Fruit fly (Drosophila melanogaster) whole organism, adult: ENCODE results near the gene CG14238.

Experiments used
- CG11617 ChIP-seq: fragments of 200-800 bp; sonication (Bioruptor generic); optimal IDR thresholded peaks from 2 replicates; lab custom pipeline; 2017; ENCODE audit warnings: mild to moderate bottlenecking, missing biosample characterization, missing genetic modification reagents, missing genetic modification characterization
- CG12768 ChIP-seq: fragments of 200-800 bp; sonication (Bioruptor generic); optimal IDR thresholded peaks from 2 replicates; lab custom pipeline; 2017; ENCODE audit warnings: missing biosample characterization, missing genetic modification characterization, mild to moderate bottlenecking, moderate library complexity, missing genetic modification reagents
- CG14711 ChIP-seq: fragments of 200-800 bp; sonication (Bioruptor generic); optimal IDR thresholded peaks from 2 replicates; lab custom pipeline; 2018; ENCODE audit warnings: missing biosample characterization, mild to moderate bottlenecking, missing genetic modification characterization, moderate library complexity
- CG1620 ChIP-seq: fragments of 200-800 bp; sonication (Bioruptor generic); optimal IDR thresholded peaks from 2 replicates; lab custom pipeline; 2016; ENCODE audit warnings: missing biosample characterization, missing genetic modification characterization
- CG33017 ChIP-seq: fragments of 200-800 bp; sonication (Bioruptor generic); optimal IDR thresholded peaks from 2 replicates; lab custom pipeline; 2018; ENCODE audit warnings: missing biosample characterization, mild to moderate bottlenecking, missing genetic modification characterization, moderate library complexity
- CG5204 ChIP-seq: fragments of 200-800 bp; sonication (Bioruptor generic); optimal IDR thresholded peaks from 2 replicates; lab custom pipeline; 2016; ENCODE audit warnings: missing biosample characterization, missing genetic modification characterization
- CG7045 ChIP-seq: fragments of 200-800 bp; sonication (Bioruptor generic); optimal IDR thresholded peaks from 2 replicates; lab custom pipeline; 2017; ENCODE audit warnings: missing biosample characterization, mild to moderate bottlenecking, missing genetic modification characterization
- CG7101 ChIP-seq: fragments of 200-800 bp; sonication (Bioruptor generic); optimal IDR thresholded peaks from 2 replicates; lab custom pipeline; 2018; ENCODE audit warnings: missing biosample characterization, mild to moderate bottlenecking, missing genetic modification characterization, moderate library complexity
- Clk ChIP-seq: fragments of 200-800 bp; sonication (Bioruptor generic); optimal IDR thresholded peaks from 2 replicates; lab custom pipeline; 2017; ENCODE audit warnings: missing biosample characterization, missing genetic modification characterization
- Crg-1 ChIP-seq: fragments of 200-800 bp; sonication (Bioruptor generic); optimal IDR thresholded peaks from 2 replicates; lab custom pipeline; 2016; ENCODE audit warnings: missing biosample characterization, missing genetic modification characterization
- Hr96 ChIP-seq: fragments of 200-800 bp; sonication (Bioruptor generic); optimal IDR thresholded peaks from 2 replicates; lab custom pipeline; 2016; ENCODE audit warnings: missing biosample characterization, missing genetic modification characterization
- Mnt ChIP-seq: fragments of 200-800 bp; sonication (Bioruptor generic); optimal IDR thresholded peaks from 2 replicates; lab custom pipeline; 2016; ENCODE audit warnings: missing biosample characterization, mild to moderate bottlenecking, missing genetic modification characterization
- bab1 ChIP-seq: fragments of 200-800 bp; sonication (Bioruptor generic); optimal IDR thresholded peaks from 3 replicates; lab custom pipeline; 2019; ENCODE audit warnings: missing biosample characterization, mild to moderate bottlenecking, missing genetic modification characterization, moderate library complexity
- cic ChIP-seq: fragments of 200-800 bp; sonication (Bioruptor generic); optimal IDR thresholded peaks from 2 replicates; lab custom pipeline; 2017; ENCODE audit warnings: missing biosample characterization, mild to moderate bottlenecking, missing genetic modification characterization, moderate library complexity
- cnc ChIP-seq, 2 experiments: fragments of >200 bp; optimal IDR thresholded peaks; 2 replicates each; lab custom pipeline; 2017
- kay ChIP-seq: fragments of 200-800 bp; sonication (Bioruptor generic); peaks from one replicate; lab custom pipeline; 2016; ENCODE audit warnings: missing biosample characterization, missing genetic modification characterization, borderline replicate concordance
- ovo ChIP-seq: fragments of 200-800 bp; sonication (Bioruptor generic); optimal IDR thresholded peaks from 2 replicates; lab custom pipeline; 2016; ENCODE audit warnings: missing biosample characterization, missing genetic modification characterization
- pad ChIP-seq: fragments of 200-800 bp; sonication (Bioruptor generic); optimal IDR thresholded peaks from 3 replicates; lab custom pipeline; 2017; ENCODE audit warnings: missing biosample characterization, missing genetic modification characterization, mild to moderate bottlenecking, moderate library complexity, missing genetic modification reagents
- tj ChIP-seq: fragments of 200-800 bp; sonication (Bioruptor generic); optimal IDR thresholded peaks from 3 replicates; lab custom pipeline; 2017; ENCODE audit warnings: missing biosample characterization, mild to moderate bottlenecking, missing genetic modification characterization, moderate library complexity
- toe ChIP-seq: fragments of 200-800 bp; sonication (Bioruptor generic); optimal IDR thresholded peaks from 2 replicates; lab custom pipeline; 2016; ENCODE audit warnings: missing biosample characterization, missing genetic modification characterization

CG14238 gene

dm6 chr3R:26443343-26443742 lies 14.7 kb upstream of the CG14238 start:
- TF ChIP-seq bab1 (GFP tag; lab: Kevin White, UChicago) (no peak), Mnt (GFP tag; lab: Kevin White, UChicago) (no peak)

dm6 chr3R:26443875-26444511 lies 14.1 kb upstream of the CG14238 start:
- TF ChIP-seq CG7045 (GFP tag; lab: Kevin White, UChicago) = peak; percentile 27
- TF ChIP-seq CG7101 (tag; lab: Kevin White, UChicago) = no peak
- TF ChIP-seq CG1620 (GFP tag; lab: Kevin White, UChicago) = no peak

DNA sequence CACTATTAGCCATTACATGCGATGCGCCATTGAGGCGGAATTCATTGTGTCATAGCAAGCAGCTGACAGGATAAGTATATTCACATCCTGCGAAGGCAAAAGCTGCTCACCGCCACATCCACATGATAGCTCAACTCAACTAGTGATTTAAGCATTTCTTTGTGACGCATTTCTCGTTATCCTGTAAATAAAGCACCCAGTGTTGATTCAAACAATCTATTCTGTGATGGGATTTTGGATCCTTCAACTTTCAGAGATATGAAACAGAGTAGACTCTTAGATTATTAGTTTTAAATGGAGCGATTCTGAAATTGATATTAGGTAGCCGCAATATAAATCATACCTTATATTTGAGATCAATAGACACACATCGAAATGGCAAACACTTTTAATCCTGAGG lies 9.3 kb upstream of the CG14238 start, which contains the start of gene Hex-t1:
Gene Hex-t1, plus strand, starts transcription at position 301 of the 400 bp plus-strand sequence.
- TF ChIP-seq bab1 (GFP tag; lab: Kevin White, UChicago) (no peak), CG33017 (tag; lab: Kevin White, UChicago) (no peak), CG14711 (tag; lab: Kevin White, UChicago) (no peak), CG11617 (GFP tag; lab: Kevin White, UChicago) (no peak), CG7045 (GFP tag; lab: Kevin White, UChicago) (no peak), Hr96 (GFP tag; lab: Kevin White, UChicago) (no peak), pad (no peak), toe (GFP tag; lab: Kevin White, UChicago) (no peak), Mnt (GFP tag; lab: Kevin White, UChicago) (no peak), CG12768 (GFP tag; lab: Kevin White, UChicago) (no peak), CG7101 (tag; lab: Kevin White, UChicago) (no peak), cnc (optimal IDR thresholded peaks at IDR 0.05; lab: Kevin White, UChicago) (no peak)

dm6 chr3R:26450371-26450770 lies 7.7 kb upstream of the CG14238 start, which contains the start of gene Hex-t2:
Gene Hex-t2 (plus strand): TSS chr3R:26450671.
- TF ChIP-seq bab1 (GFP tag; lab: Kevin White, UChicago) (no peak), CG12768 (GFP tag; lab: Kevin White, UChicago) (no peak), CG33017 (tag; lab: Kevin White, UChicago) (no peak), CG7101 (tag; lab: Kevin White, UChicago) (no peak), CG11617 (GFP tag; lab: Kevin White, UChicago) (no peak), Clk (GFP tag; lab: Kevin White, UChicago) (no peak), CG7045 (GFP tag; lab: Kevin White, UChicago) (no peak), CG14711 (tag; lab: Kevin White, UChicago) (no peak), ovo (no peak), pad (no peak), Mnt (GFP tag; lab: Kevin White, UChicago) (no peak)

- no peak for TF ChIP-seq toe (GFP tag; lab: Kevin White, UChicago)
- TF ChIP-seq CG12768 (GFP tag; lab: Kevin White, UChicago) = no peak
- peak; percentile 38 for TF ChIP-seq bab1 (GFP tag; lab: Kevin White, UChicago)
Measured at dm6 chr3R:26452345-26452744, 5.7 kb upstream of the CG14238 start, which contains the start of gene CG5447. Gene CG5447 (plus strand): TSS chr3R:26452534.

DNA sequence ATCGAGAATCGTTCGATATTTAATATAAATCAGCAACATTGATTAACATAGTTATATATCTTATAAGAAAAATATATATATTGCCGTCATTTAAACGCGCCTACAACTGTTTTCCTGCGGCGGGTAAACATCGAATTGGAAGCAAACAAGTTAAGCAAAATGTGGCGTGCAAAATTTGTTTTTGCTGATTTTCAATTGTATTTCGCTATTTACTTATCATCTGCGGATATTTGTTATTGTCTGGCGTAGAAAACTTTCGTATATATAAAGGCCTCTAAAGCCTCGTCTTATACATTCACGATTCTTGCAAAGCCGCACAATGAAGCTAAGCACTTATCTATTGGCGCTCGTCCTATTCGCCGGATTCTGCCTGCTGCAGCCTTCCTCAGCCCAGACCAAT lies 3.6 kb upstream of the CG14238 start, which contains the start of gene CG43117:
Gene CG43117, plus strand, starts transcription at position 301 of the 400 bp plus-strand sequence.
- TF ChIP-seq ovo (no peak), CG7045 (GFP tag; lab: Kevin White, UChicago) (no peak), CG7101 (tag; lab: Kevin White, UChicago) (no peak), pad (no peak), CG33017 (tag; lab: Kevin White, UChicago) (no peak), CG12768 (GFP tag; lab: Kevin White, UChicago) (no peak), CG14711 (tag; lab: Kevin White, UChicago) (no peak), tj (GFP tag; lab: Kevin White, UChicago) (no peak), Mnt (GFP tag; lab: Kevin White, UChicago) (no peak), toe (GFP tag; lab: Kevin White, UChicago) (no peak), kay (no peak), CG11617 (GFP tag; lab: Kevin White, UChicago) (no peak)

DNA sequence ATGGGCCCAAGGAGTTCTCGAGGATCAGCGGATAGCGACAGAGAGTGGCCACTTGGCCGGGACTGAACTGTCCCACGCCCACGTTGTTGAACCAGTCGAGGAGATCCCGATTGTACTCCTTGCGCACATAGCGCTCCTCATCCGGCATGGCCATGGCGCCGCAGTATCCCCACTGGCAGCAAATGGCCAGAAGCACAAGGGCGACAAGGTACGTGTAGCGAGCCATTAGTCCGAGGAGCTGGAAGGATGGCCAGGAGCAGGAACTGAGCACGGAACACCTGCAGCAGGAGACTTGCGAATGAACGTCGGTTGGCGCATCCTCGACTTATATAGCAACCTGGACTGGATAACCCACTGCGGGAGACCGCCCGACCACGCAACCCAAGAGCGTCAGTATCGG lies 2.2 kb upstream of the CG14238 start, which contains the start of gene Pdf:
Gene Pdf, minus strand, starts transcription at position 304 of the 400 bp plus-strand sequence.
- no peak for TF ChIP-seq CG5204
- TF ChIP-seq CG33017 (tag; lab: Kevin White, UChicago) = no peak
- TF ChIP-seq ovo = no peak
- no peak for TF ChIP-seq tj (GFP tag; lab: Kevin White, UChicago)
- TF ChIP-seq CG14711 (tag; lab: Kevin White, UChicago) = no peak
- no peak for TF ChIP-seq cic (GFP tag; lab: Kevin White, UChicago)
- TF ChIP-seq CG11617 (GFP tag; lab: Kevin White, UChicago) = no peak
- TF ChIP-seq Mnt (GFP tag; lab: Kevin White, UChicago) = no peak
- TF ChIP-seq kay = no peak
- TF ChIP-seq Crg-1 (GFP tag; lab: Kevin White, UChicago) = no peak
- TF ChIP-seq Hr96 (GFP tag; lab: Kevin White, UChicago) = no peak
- no peak for TF ChIP-seq CG12768 (GFP tag; lab: Kevin White, UChicago)
- no peak for TF ChIP-seq toe (GFP tag; lab: Kevin White, UChicago)
- TF ChIP-seq Clk (GFP tag; lab: Kevin White, UChicago) = no peak
- no peak for TF ChIP-seq cnc (optimal IDR thresholded peaks at IDR 0.05; lab: Kevin White, UChicago)
- no peak for TF ChIP-seq CG1620 (GFP tag; lab: Kevin White, UChicago)
- no peak for TF ChIP-seq CG7101 (tag; lab: Kevin White, UChicago)
